Worm (Caenorhabditis elegans): Measurements from ENCODE around the gene C40A11.8.
A peak's percentile ranks its signal among the peaks of the same experiment; 100 is the strongest.
"Not testable (repeated sequence)": the region's sequence is repeated elsewhere in the genome, so short reads cannot be mapped to it uniquely, and the experiment has no call there.

The C40A11.8 gene

DNA sequence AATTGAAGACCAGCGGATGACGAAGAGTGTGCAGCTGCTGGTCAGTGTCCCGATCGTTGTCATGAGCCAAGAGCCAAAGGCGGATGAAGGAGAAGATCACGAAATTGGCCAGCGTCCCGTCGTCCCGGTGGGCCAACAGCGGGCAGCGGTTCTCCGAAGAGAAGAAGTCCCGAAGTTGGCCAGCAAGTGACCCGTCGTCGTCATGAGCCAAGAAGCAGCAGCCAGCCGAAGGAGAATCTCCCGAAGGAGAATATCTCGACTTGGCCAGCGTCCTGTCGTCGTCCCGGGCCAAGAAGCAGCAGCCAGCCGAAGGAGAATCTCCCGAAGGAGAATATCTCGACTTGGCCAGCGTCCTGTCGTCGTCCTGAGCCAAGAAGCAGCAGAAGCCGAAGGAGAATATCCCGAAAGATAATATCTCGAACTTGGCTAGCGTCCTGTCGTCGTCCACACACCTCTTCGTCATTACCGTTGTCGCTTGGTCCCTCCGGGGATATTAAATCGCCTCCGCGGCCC lies 12.7 kb upstream of the C40A11.8 start, which contains the start of gene C33C12.11:
C33C12.11 (minus strand) TSS at position 463 of the 513 bp plus-strand sequence.
- TF ChIP-seq mab-5, nhr-237, mdl-1 (tag; optimal IDR thresholded peaks at IDR 0.05): not testable (repeated sequence)

DNA sequence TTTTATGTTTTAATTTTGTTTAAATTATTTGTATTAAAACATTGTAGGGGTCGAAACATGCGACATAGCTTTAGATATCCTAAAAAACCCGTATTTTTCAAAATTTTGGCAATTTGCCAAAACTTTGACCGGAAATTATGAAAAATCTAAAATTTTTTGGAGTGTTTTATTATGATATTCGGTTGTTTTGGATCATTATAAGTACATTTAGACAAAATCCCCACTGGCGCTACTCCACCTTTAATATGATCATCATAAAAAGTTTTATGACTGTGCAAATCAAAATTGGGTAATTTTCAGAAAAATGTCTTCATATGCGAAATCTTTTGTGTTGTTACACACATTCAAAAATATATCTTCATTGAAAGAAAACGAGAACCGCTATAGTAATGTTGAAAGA lies 3.0 kb upstream of the C40A11.8 start, which contains the start of gene math-18:
math-18 (plus strand) TSS at position 301 of the 400 bp plus-strand sequence.
- not testable (repeated sequence) for TF ChIP-seq ztf-11, mab-5, nhr-21 (tag; optimal IDR thresholded peaks at IDR 0.05)

DNA sequence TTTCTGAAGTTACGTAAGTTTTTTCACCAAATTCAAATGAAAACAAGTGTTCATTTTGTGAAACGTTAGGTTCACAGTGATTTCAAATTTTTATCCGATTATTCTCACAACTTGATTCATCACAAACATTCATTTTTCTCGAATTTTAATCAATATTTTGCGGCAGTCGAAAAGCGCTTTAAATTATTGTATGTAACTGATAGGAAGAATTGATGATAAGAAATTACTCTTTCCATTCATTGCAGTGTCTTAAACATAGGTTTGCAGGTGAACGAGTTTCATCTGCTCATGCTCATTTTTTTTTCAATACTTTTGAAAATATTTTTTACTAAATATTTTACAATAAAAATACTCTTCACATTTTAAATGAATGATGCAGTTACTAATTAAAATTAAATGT lies 1.7 kb upstream of the C40A11.8 start:
- TF ChIP-seq zag-1 (tag; optimal IDR thresholded peaks at IDR 0.05) (no peak), ceh-82 (tag; optimal IDR thresholded peaks at IDR 0.05) (no peak), fos-1 (tag; optimal IDR thresholded peaks at IDR 0.05) (peak; percentile 64), ztf-4 (tag; optimal IDR thresholded peaks at IDR 0.05) (no peak), mbf-1 (tag; optimal IDR thresholded peaks at IDR 0.05) (no peak), nhr-237 (tag; optimal IDR thresholded peaks at IDR 0.05) (no peak)

ce11 chrII:2146900-2147375 lies 3.8 kb downstream of the C40A11.8 start, which contains the start of gene C40A11.2:
Gene C40A11.2 (plus strand): TSS chrII:2146950.
- TF ChIP-seq elt-3 (tag; optimal IDR thresholded peaks at IDR 0.05) (no peak), nhr-77 (tag; optimal IDR thresholded peaks at IDR 0.05) (no peak), lin-13 (GFP tag; optimal IDR thresholded peaks at IDR 0.05) (no peak), nhr-11 (tag; optimal IDR thresholded peaks at IDR 0.05) (no peak), nhr-21 (tag; optimal IDR thresholded peaks at IDR 0.05) (no peak), dmd-4 (tag; optimal IDR thresholded peaks at IDR 0.05) (no peak), sem-4 (tag; optimal IDR thresholded peaks at IDR 0.05) (no peak), ama-1 (optimal IDR thresholded peaks at IDR 0.05) (no peak), nhr-10 (tag; optimal IDR thresholded peaks at IDR 0.05) (no peak), aly-2 (tag; optimal IDR thresholded peaks at IDR 0.05) (no peak), nhr-23 (tag; optimal IDR thresholded peaks at IDR 0.05) (no peak)

DNA sequence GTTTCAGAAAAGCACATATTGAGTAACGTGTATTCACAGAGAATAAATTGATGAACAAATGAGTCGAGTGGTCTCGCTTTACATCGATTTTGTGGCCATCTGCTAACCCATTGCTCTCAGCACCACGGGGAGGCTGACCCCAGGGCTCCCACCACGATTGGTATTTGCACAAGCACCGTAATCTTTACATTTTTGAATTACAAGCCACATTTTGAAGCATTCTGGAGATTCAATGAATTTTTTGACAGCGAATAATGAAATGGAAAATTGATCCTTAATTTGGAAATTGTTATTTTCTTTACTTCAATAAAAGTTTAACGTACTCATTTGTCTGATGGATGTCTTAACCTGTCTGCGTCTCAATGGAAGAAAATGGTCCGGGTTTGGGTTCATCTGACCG lies 5.2 kb downstream of the C40A11.8 start, which contains the start of gene C40A11.6:
C40A11.6 (minus strand) TSS at position 101 of the 400 bp plus-strand sequence.
- TF ChIP-seq nhr-23 (tag; optimal IDR thresholded peaks at IDR 0.05) (no peak), nhr-10 (tag; optimal IDR thresholded peaks at IDR 0.05) (no peak), ama-1 (optimal IDR thresholded peaks at IDR 0.05) (no peak), unc-39 (tag; optimal IDR thresholded peaks at IDR 0.05) (no peak), sma-3 (GFP tag; optimal IDR thresholded peaks at IDR 0.05) (no peak), snpc-4 (tag; optimal IDR thresholded peaks at IDR 0.05) (no peak), sem-4 (tag; optimal IDR thresholded peaks at IDR 0.05) (no peak)

ce11 chrII:2140817-2141216 lies 9.9 kb downstream of the C40A11.8 start, which contains the start of gene C40A11.3:
Gene C40A11.3 (plus strand): TSS chrII:2141117.
- TF ChIP-seq sma-3 (GFP tag; optimal IDR thresholded peaks at IDR 0.05) = no peak
- TF ChIP-seq ceh-82 (tag; optimal IDR thresholded peaks at IDR 0.05) = no peak
- TF ChIP-seq skn-1 (tag; optimal IDR thresholded peaks at IDR 0.05) = no peak
- no peak for TF ChIP-seq ZK546.5 (tag; optimal IDR thresholded peaks at IDR 0.05)
- no peak for TF ChIP-seq nhr-6 (tag; optimal IDR thresholded peaks at IDR 0.05)
- no peak for TF ChIP-seq C34F6.9 (tag; optimal IDR thresholded peaks at IDR 0.05)
- no peak for TF ChIP-seq peb-1 (tag; optimal IDR thresholded peaks at IDR 0.05)
- TF ChIP-seq unc-39 (tag; optimal IDR thresholded peaks at IDR 0.05) = no peak
- no peak for TF ChIP-seq unc-62 (GFP tag; optimal IDR thresholded peaks at IDR 0.05)
- no peak for TF ChIP-seq F13H6.1 (tag; optimal IDR thresholded peaks at IDR 0.05)
- TF ChIP-seq elt-1 (tag; optimal IDR thresholded peaks at IDR 0.05) = no peak
- no peak for TF ChIP-seq nhr-11 (tag; optimal IDR thresholded peaks at IDR 0.05)
- no peak for TF ChIP-seq ztf-1 (GFP tag; conservative IDR thresholded peaks at IDR 0.05)
- TF ChIP-seq lin-39 (tag; optimal IDR thresholded peaks at IDR 0.05) = no peak
- TF ChIP-seq Y55F3AM.14 (GFP tag; optimal IDR thresholded peaks at IDR 0.05) = no peak
- no peak for TF ChIP-seq nhr-23 (tag; optimal IDR thresholded peaks at IDR 0.05)

Measured in whole organism, L2 larva.